Worm (Caenorhabditis elegans): Measurements from ENCODE around the gene F43G6.17.

ce11 chrII:11782493-11782892 is 20.1 kb upstream of the F43G6.17 start, which contains the start of gene F43G6.16:
- TF ChIP-seq T22C8.4 (GFP tag; IDR thresholded peaks at IDR 0.05) (no peak), ztf-29 (GFP tag; IDR thresholded peaks at IDR 0.05) (no peak), flt-1 (GFP tag; IDR thresholded peaks at IDR 0.05) (no peak), med-1 (GFP tag; optimal IDR thresholded peaks at IDR 0.05; ENCODE audit: insufficient read depth) (no peak), ref-1 (GFP tag; conservative IDR thresholded peaks at IDR 0.05) (no peak), klf-2 (GFP tag; conservative IDR thresholded peaks at IDR 0.05) (no peak), tab-1 (GFP tag; IDR thresholded peaks at IDR 0.05) (no peak), ztf-23 (GFP tag; IDR thresholded peaks at IDR 0.05) (no peak), cog-1 (tag; optimal IDR thresholded peaks at IDR 0.05) (no peak)
